Fruit fly (Drosophila melanogaster) S2 (cell line): ENCODE measurements around the gene gny.

Experiments used
- CG8478 ChIP-seq: fragments of >200 bp; optimal IDR thresholded peaks from 2 replicates; lab custom pipeline; 2018
- CTCF ChIP-seq, 2 experiments: fragments of >200 bp; optimal IDR thresholded peaks; 2 replicates each; lab custom pipeline; 2018

DNA sequence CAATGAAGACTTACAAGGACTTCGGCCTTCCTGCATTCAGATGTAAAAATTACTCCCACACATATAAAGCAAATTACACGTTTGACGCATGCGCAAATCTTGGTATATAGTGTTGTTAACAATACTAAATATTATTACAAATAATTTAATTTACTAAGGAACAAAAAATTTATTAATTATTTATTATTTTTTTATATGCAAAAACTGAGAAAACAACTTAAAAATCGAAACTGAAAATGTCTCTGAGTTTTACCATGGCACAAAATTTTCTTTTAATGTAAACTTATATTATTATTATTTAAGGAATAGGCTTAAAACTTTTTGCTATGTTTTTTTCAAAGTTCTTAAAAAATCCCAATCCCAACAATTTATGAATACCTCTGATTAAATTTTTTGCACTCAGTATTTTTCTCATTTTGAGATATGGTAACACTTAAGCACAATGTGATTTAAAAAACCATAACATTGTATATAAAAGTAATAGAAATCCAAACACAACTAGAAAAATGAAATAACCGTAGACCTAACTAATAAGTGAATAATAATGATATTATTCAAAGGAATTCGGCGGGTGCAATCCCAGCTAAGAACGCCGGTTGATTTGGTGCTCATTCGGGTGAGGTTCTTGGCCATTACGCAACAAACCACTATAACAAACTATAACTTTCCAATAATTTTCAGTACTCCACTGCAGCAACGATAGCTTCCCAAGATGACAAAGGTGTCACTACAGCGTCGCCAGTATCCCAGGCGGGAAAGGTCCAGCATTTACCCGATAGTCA lies 48.6 kb upstream of the gny start, which contains the start of the genes Schip1 and Cox10:
- TF ChIP-seq CG8478 (lab: Kevin White, UChicago) (no peak), CTCF (optimal IDR thresholded peaks at IDR 0.05; lab: Kevin White, UChicago) (no peak)
